Fruit fly (Drosophila melanogaster): ENCODE measurements around the gene CG16820.
A peak's percentile ranks its signal among the peaks of the same experiment; 100 is the strongest.

CG16820 gene

DNA sequence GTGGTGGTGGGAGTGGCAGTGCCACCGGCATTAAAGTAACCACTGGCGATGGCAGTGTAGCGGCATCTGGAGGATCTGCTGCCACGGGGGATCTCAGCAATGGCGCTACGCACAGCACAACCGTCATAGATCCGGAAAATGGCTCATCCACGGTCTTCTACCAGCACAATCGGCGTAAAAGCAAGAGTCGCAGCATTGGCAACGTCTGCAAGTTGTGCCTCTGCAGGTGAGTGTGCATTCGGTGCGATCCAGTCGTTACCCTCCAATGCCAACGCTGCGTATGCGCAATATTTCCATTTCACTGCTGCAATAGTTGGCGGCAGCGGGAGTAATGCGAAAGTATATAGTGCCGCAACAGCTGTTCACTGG lies 45.0 kb downstream of the CG16820 start:
- TF ChIP-seq CG18619 (GFP tag; optimal IDR thresholded peaks at IDR 0.05) (no peak), HLH4C (GFP tag; IDR thresholded peaks at IDR 0.05; ENCODE audit: partially characterized antibody) (no peak; the same call in 2 of the 3 replicates), stwl (tag; optimal IDR thresholded peaks at IDR 0.05) (no peak), Antp (GFP tag; optimal IDR thresholded peaks at IDR 0.05) (no peak), Lpt (GFP tag; optimal IDR thresholded peaks at IDR 0.05) (no peak), Drgx (GFP tag; IDR thresholded peaks at IDR 0.05) (peak; percentile 60; the same call in 1 of the 2 replicates), schlank (tag; optimal IDR thresholded peaks at IDR 0.05) (no peak), Dp (GFP tag; optimal IDR thresholded peaks at IDR 0.05) (no peak), Six4 (GFP tag; optimal IDR thresholded peaks at IDR 0.05) (no peak), Hr51 (GFP tag; optimal IDR thresholded peaks at IDR 0.05) (peak in 1 of 2 experiments; percentile 16), pnt (GFP tag; optimal IDR thresholded peaks at IDR 0.05) (no peak), hb (GFP tag; IDR thresholded peaks at IDR 0.05; ENCODE audit: partially characterized antibody) (no peak), CG31441 (GFP tag; IDR thresholded peaks at IDR 0.05) (no peak), dmrt99B (tag; optimal IDR thresholded peaks at IDR 0.05) (peak; percentile 37), tx (GFP tag; optimal IDR thresholded peaks at IDR 0.05) (no peak), HHEX (GFP tag; optimal IDR thresholded peaks at IDR 0.05) (peak; percentile 7), tgo (GFP tag; IDR thresholded peaks at IDR 0.05) (no peak), CG17802 (tag; optimal IDR thresholded peaks at IDR 0.05) (no peak), D (optimal IDR thresholded peaks at IDR 0.05) (no peak), D (GFP tag; optimal IDR thresholded peaks at IDR 0.05) (no peak), Bgb (GFP tag; IDR thresholded peaks at IDR 0.05; ENCODE audit: partially characterized antibody) (no peak), CG14441 (GFP tag; IDR thresholded peaks at IDR 0.05) (peak; percentile 61; the same call in 1 of the 2 replicates), Blimp-1 (GFP tag; optimal IDR thresholded peaks at IDR 0.05) (no peak), CG16779 (GFP tag; IDR thresholded peaks at IDR 0.05) (no peak), CG1603 (tag; optimal IDR thresholded peaks at IDR 0.05) (peak; percentile 17), CG6689 (GFP tag; IDR thresholded peaks at IDR 0.05) (peak; percentile 36; the same call in 1 of the 2 replicates), odd (GFP tag; optimal IDR thresholded peaks at IDR 0.05) (no peak), CG12659 (GFP tag; optimal IDR thresholded peaks at IDR 0.05) (peak; percentile 21), Dip3 (GFP tag; optimal IDR thresholded peaks at IDR 0.05) (no peak), Opbp (GFP tag; IDR thresholded peaks at IDR 0.05; ENCODE audit: partially characterized antibody) (no peak), crp (GFP tag; optimal IDR thresholded peaks at IDR 0.05) (no peak), ci (GFP tag; IDR thresholded peaks at IDR 0.05) (0 out of 3 replicates have a peak, but pooled peaks have one; percentile 1), CG7928 (GFP tag; optimal IDR thresholded peaks at IDR 0.05) (no peak), Ravus (GFP tag; IDR thresholded peaks at IDR 0.05) (no peak), Atf6 (GFP tag; IDR thresholded peaks at IDR 0.05) (peak; percentile 6; the same call in 1 of the 2 replicates), otp (GFP tag; IDR thresholded peaks at IDR 0.05) (no peak), CG10274 (GFP tag; optimal IDR thresholded peaks at IDR 0.05) (peak; percentile 97), abd-A (tag; optimal IDR thresholded peaks at IDR 0.05) (no peak), trem (tag; optimal IDR thresholded peaks at IDR 0.05) (no peak), sqz (GFP tag; optimal IDR thresholded peaks at IDR 0.05) (no peak), CG15073 (GFP tag; optimal IDR thresholded peaks at IDR 0.05) (no peak), bbx (GFP tag; IDR thresholded peaks at IDR 0.05; ENCODE audit: partially characterized antibody) (no peak), CrebB (tag; optimal IDR thresholded peaks at IDR 0.05) (no peak), PHDP (tag; optimal IDR thresholded peaks at IDR 0.05) (no peak), run (tag; optimal IDR thresholded peaks at IDR 0.05) (no peak), mld (GFP tag; IDR thresholded peaks at IDR 0.05; ENCODE audit: partially characterized antibody) (no peak), Nf-YC (tag; optimal IDR thresholded peaks at IDR 0.05) (peak; percentile 4), Xrp1 (GFP tag; IDR thresholded peaks at IDR 0.05) (peak; percentile 28; the same call in 1 of the 2 replicates), B-H1 (GFP tag; IDR thresholded peaks at IDR 0.05) (0 out of 3 replicates have a peak, but pooled peaks have one; percentile 23), CG31224 (GFP tag; IDR thresholded peaks at IDR 0.05) (no peak)

Measured in whole organism, embryonic.